Worm (Caenorhabditis elegans) whole organism, late embryonic: ENCODE results near the gene Y48B6A.10.

Experiments used
- F13H6.1 ChIP-seq: sonication (generic microtip); optimal IDR thresholded peaks from 2 replicates; lab custom pipeline; 2016; ENCODE audit warnings: missing genetic modification characterization, missing compliant biosample characterization
- ceh-48 ChIP-seq: sonication (generic microtip); optimal IDR thresholded peaks from 2 replicates; lab custom pipeline; 2016; ENCODE audit warnings: missing genetic modification characterization, inconsistent platforms, missing compliant biosample characterization
- fax-1 ChIP-seq: sonication (generic microtip); optimal IDR thresholded peaks from 2 replicates; lab custom pipeline; 2016; ENCODE audit warnings: missing genotype, missing genetic modification characterization, missing compliant biosample characterization
- fkh-6 ChIP-seq: sonication (generic microtip); optimal IDR thresholded peaks from 2 replicates; lab custom pipeline; 2016; ENCODE audit warnings: missing genetic modification characterization, missing compliant biosample characterization
- hlh-15 ChIP-seq: sonication (generic microtip); optimal IDR thresholded peaks from 2 replicates; lab custom pipeline; 2016; ENCODE audit warnings: missing genetic modification characterization, missing compliant biosample characterization
- nfya-1 ChIP-seq: sonication (generic microtip); optimal IDR thresholded peaks from 2 replicates; lab custom pipeline; 2017; ENCODE audit warnings: missing genetic modification characterization, mild to moderate bottlenecking, missing compliant biosample characterization, antibody characterized with exemption, moderate library complexity
- pag-3 ChIP-seq: sonication (generic microtip); optimal IDR thresholded peaks from 2 replicates; lab custom pipeline; 2016; ENCODE audit warnings: missing compliant biosample characterization, missing genetic modification characterization, borderline replicate concordance
- pqm-1 ChIP-seq: sonication (generic microtip); optimal IDR thresholded peaks from 2 replicates; lab custom pipeline; 2016; ENCODE audit warnings: missing genetic modification characterization, missing compliant biosample characterization
- unc-3 ChIP-seq, 2 experiments: fragments of 200-800 bp in 1 of 2; sonication (Bioruptor generic) in 1 of 2; sonication (generic microtip) in 1 of 2; conservative IDR thresholded peaks in 1 of 2; optimal IDR thresholded peaks in 1 of 2; 2 replicates each; pipeline versions ENCODE4 v1.3.6 to Lab custom; 2016 to 2022; ENCODE audit warnings: missing compliant biosample characterization in 2 of 2, missing genetic modification characterization in 2 of 2, missing genetic modification reagents in 1 of 2

- TF ChIP-seq nfya-1 (tag; lab: Kevin White, UChicago) (no peak), F13H6.1 (tag; lab: Kevin White, UChicago) (no peak), fax-1 (tag; lab: Kevin White, UChicago) (no peak), hlh-15 (tag; lab: Kevin White, UChicago) (no peak), pqm-1 (tag; lab: Kevin White, UChicago) (no peak), unc-3 (GFP tag; conservative IDR thresholded peaks at IDR 0.05; lab: Robert Waterston, UW) (no peak), unc-3 (tag; optimal IDR thresholded peaks at IDR 0.05; lab: Kevin White, UChicago) (no peak), pag-3 (tag; lab: Kevin White, UChicago) (no peak), ceh-48 (tag; lab: Kevin White, UChicago) (no peak), fkh-6 (tag; lab: Kevin White, UChicago) (no peak)
Measured at ce11 chrII:14256779-14257178, 42.6 kb downstream of the Y48B6A.10 start, which contains the start of gene Y54G11A.19.
